Fruit fly (Drosophila melanogaster) whole organism, prepupa: ENCODE data around the gene Son.

Experiments used
- Blimp-1 ChIP-seq: fragments of 200-800 bp; sonication (Bioruptor generic); optimal IDR thresholded peaks from 3 replicates; lab custom pipeline; 2017; ENCODE audit warnings: missing biosample characterization, missing genetic modification characterization, mild to moderate bottlenecking, moderate library complexity, missing genetic modification reagents
- CG10669 ChIP-seq: fragments of 200-800 bp; sonication (Bioruptor generic); optimal IDR thresholded peaks from 3 replicates; lab custom pipeline; 2018; ENCODE audit warnings: missing biosample characterization, mild to moderate bottlenecking, missing genetic modification characterization, moderate library complexity
- CG11294 ChIP-seq: fragments of 200-800 bp; sonication (Bioruptor generic); IDR thresholded peaks from 2 replicates; pipeline ENCODE4 v1.3.6; 2022; ENCODE audit warnings: missing biosample characterization, missing genetic modification characterization
- CG11902 ChIP-seq: fragments of 200-800 bp; sonication (Bioruptor generic); optimal IDR thresholded peaks from 3 replicates; lab custom pipeline; 2016; ENCODE audit warnings: missing biosample characterization, missing genetic modification characterization
- CG1621 ChIP-seq: fragments of 200-800 bp; sonication (Bioruptor generic); optimal IDR thresholded peaks from 3 replicates; lab custom pipeline; 2018; ENCODE audit warnings: missing biosample characterization, mild to moderate bottlenecking, missing genetic modification characterization
- CG16779 ChIP-seq: fragments of 200-800 bp; sonication (Bioruptor generic); optimal IDR thresholded peaks from 3 replicates; lab custom pipeline; 2017; ENCODE audit warnings: missing biosample characterization, mild to moderate bottlenecking, missing genetic modification characterization
- CG3032 ChIP-seq: fragments of 200-800 bp; optimal IDR thresholded peaks from 2 replicates; lab custom pipeline; 2019; ENCODE audit warnings: missing biosample characterization, mild to moderate bottlenecking, missing genetic modification characterization, moderate library complexity
- CG32006 ChIP-seq: fragments of 200-800 bp; sonication (Bioruptor generic); optimal IDR thresholded peaks from 3 replicates; lab custom pipeline; 2017; ENCODE audit warnings: missing biosample characterization, mild to moderate bottlenecking, missing genetic modification characterization
- CG34406 ChIP-seq: fragments of 200-800 bp; sonication (Bioruptor generic); optimal IDR thresholded peaks from 3 replicates; lab custom pipeline; 2016; ENCODE audit warnings: missing biosample characterization, missing genetic modification characterization
- CG6163 ChIP-seq: fragments of 200-800 bp; sonication (Bioruptor generic); IDR thresholded peaks from 3 replicates; pipeline ENCODE4 v1.3.6; 2022; ENCODE audit warnings: missing biosample characterization, missing genetic modification characterization
- CG6276 ChIP-seq: fragments of 200-800 bp; sonication (Bioruptor generic); optimal IDR thresholded peaks from 2 replicates; lab custom pipeline; 2017; ENCODE audit warnings: missing biosample characterization, mild to moderate bottlenecking, missing genetic modification characterization
- CG6792 ChIP-seq: fragments of 200-800 bp; sonication (Bioruptor generic); optimal IDR thresholded peaks from 3 replicates; lab custom pipeline; 2016; ENCODE audit warnings: missing biosample characterization, missing genetic modification characterization
- CG6808 ChIP-seq: fragments of 200-800 bp; sonication (Bioruptor generic); optimal IDR thresholded peaks from 3 replicates; lab custom pipeline; 2017; ENCODE audit warnings: missing biosample characterization, missing genetic modification characterization, mild to moderate bottlenecking, moderate library complexity, missing genetic modification reagents
- CG6854 ChIP-seq: fragments of 200-800 bp; sonication (Bioruptor generic); optimal IDR thresholded peaks from 2 replicates; lab custom pipeline; 2017; ENCODE audit warnings: missing biosample characterization, mild to moderate bottlenecking, missing genetic modification characterization
- CG7368 ChIP-seq: fragments of 200-800 bp; sonication (Bioruptor generic); optimal IDR thresholded peaks from 3 replicates; lab custom pipeline; 2016; ENCODE audit warnings: missing biosample characterization, missing genetic modification characterization
- CG8319 ChIP-seq: fragments of 200-800 bp; sonication (Bioruptor generic); optimal IDR thresholded peaks from 3 replicates; lab custom pipeline; 2016; ENCODE audit warnings: missing biosample characterization, missing genetic modification characterization
- CG8632 ChIP-seq: fragments of 200-800 bp; sonication (Bioruptor generic); optimal IDR thresholded peaks from 3 replicates; lab custom pipeline; 2016; ENCODE audit warnings: missing biosample characterization, missing genetic modification characterization
- CG9139 ChIP-seq: fragments of 200-800 bp; sonication (Bioruptor generic); optimal IDR thresholded peaks from 3 replicates; lab custom pipeline; 2017; ENCODE audit warnings: missing biosample characterization, mild to moderate bottlenecking, missing genetic modification characterization
- Eip75B ChIP-seq: fragments of 200-800 bp; sonication (Bioruptor generic); optimal IDR thresholded peaks from 3 replicates; lab custom pipeline; 2016; ENCODE audit warnings: missing biosample characterization, missing genetic modification characterization
- Eip78C ChIP-seq: fragments of 200-800 bp; sonication (Bioruptor generic); peaks from one replicate; lab custom pipeline; 2016; ENCODE audit warnings: missing biosample characterization, missing genetic modification characterization
- Ets96B ChIP-seq: fragments of 200-800 bp; optimal IDR thresholded peaks from 2 replicates; lab custom pipeline; 2019; ENCODE audit warnings: missing biosample characterization, mild to moderate bottlenecking, missing genetic modification characterization, moderate library complexity
- Gug ChIP-seq: fragments of 200-800 bp; sonication (Bioruptor generic); IDR thresholded peaks from 2 replicates; pipeline ENCODE4 v1.3.6; 2022; ENCODE audit warnings: missing biosample characterization, missing genetic modification characterization
- Hr38 ChIP-seq: sonication (Bioruptor generic); optimal IDR thresholded peaks from 2 replicates; lab custom pipeline; 2016; ENCODE audit warnings: missing biosample characterization, missing genetic modification characterization
- Hr39 ChIP-seq: fragments of 200-800 bp; sonication (Bioruptor generic); optimal IDR thresholded peaks from 2 replicates; lab custom pipeline; 2016; ENCODE audit warnings: missing biosample characterization, missing genetic modification characterization
- Lpt ChIP-seq: fragments of 200-800 bp; sonication (Bioruptor generic); optimal IDR thresholded peaks from 3 replicates; lab custom pipeline; 2016; ENCODE audit warnings: missing biosample characterization, missing genetic modification characterization
- Met ChIP-seq: fragments of 200-800 bp; sonication (Bioruptor generic); optimal IDR thresholded peaks from 3 replicates; lab custom pipeline; 2016; ENCODE audit warnings: missing biosample characterization, missing genetic modification characterization
- OdsH ChIP-seq: fragments of 200-800 bp; sonication (Bioruptor generic); optimal IDR thresholded peaks from 3 replicates; lab custom pipeline; 2016; ENCODE audit warnings: missing biosample characterization, missing genetic modification characterization
- Sox102F ChIP-seq: fragments of 200-800 bp; sonication (Bioruptor generic); optimal IDR thresholded peaks from 2 replicates; lab custom pipeline; 2016; ENCODE audit warnings: missing biosample characterization, mild to moderate bottlenecking, missing genetic modification characterization
- acj6 ChIP-seq: fragments of 200-800 bp; sonication (Bioruptor generic); optimal IDR thresholded peaks from 3 replicates; lab custom pipeline; 2016; ENCODE audit warnings: missing biosample characterization, missing genetic modification characterization
- cyc ChIP-seq: fragments of 200-800 bp; sonication (Bioruptor generic); optimal IDR thresholded peaks from 3 replicates; lab custom pipeline; 2016; ENCODE audit warnings: missing biosample characterization, missing genetic modification characterization
- dac ChIP-seq: fragments of 200-800 bp; sonication (Bioruptor generic); optimal IDR thresholded peaks from 2 replicates; lab custom pipeline; 2017; ENCODE audit warnings: missing biosample characterization, mild to moderate bottlenecking, missing genetic modification characterization
- eg ChIP-seq: fragments of 200-800 bp; sonication (Bioruptor generic); IDR thresholded peaks from 3 replicates; pipeline ENCODE4 v1.3.6; 2022; ENCODE audit warnings: missing biosample characterization, missing genetic modification characterization
- esn ChIP-seq: fragments of 200-800 bp; sonication (Bioruptor generic); optimal IDR thresholded peaks from 2 replicates; lab custom pipeline; 2016; ENCODE audit warnings: missing biosample characterization, mild to moderate bottlenecking, missing genetic modification characterization, moderate library complexity
- fd59A ChIP-seq: fragments of 200-800 bp; sonication (Bioruptor generic); optimal IDR thresholded peaks from 2 replicates; lab custom pipeline; 2017; ENCODE audit warnings: missing biosample characterization, mild to moderate bottlenecking, missing genetic modification characterization, missing genetic modification reagents
- fd85E ChIP-seq: fragments of 200-800 bp; sonication (Bioruptor generic); optimal IDR thresholded peaks from 3 replicates; lab custom pipeline; 2016; ENCODE audit warnings: missing biosample characterization, missing genetic modification characterization
- lz ChIP-seq: fragments of 200-800 bp; sonication (Bioruptor generic); optimal IDR thresholded peaks from 3 replicates; lab custom pipeline; 2016; ENCODE audit warnings: missing biosample characterization, missing genetic modification characterization
- net ChIP-seq: fragments of 200-800 bp; sonication (Bioruptor generic); optimal IDR thresholded peaks from 3 replicates; lab custom pipeline; 2016; ENCODE audit warnings: missing biosample characterization, missing genetic modification characterization
- pdm3 ChIP-seq: fragments of 200-800 bp; sonication (Bioruptor generic); optimal IDR thresholded peaks from 3 replicates; lab custom pipeline; 2016; ENCODE audit warnings: missing biosample characterization, missing genetic modification characterization
- spab ChIP-seq: fragments of 200-800 bp; sonication (Bioruptor generic); optimal IDR thresholded peaks from 2 replicates; lab custom pipeline; 2017; ENCODE audit warnings: missing biosample characterization, mild to moderate bottlenecking, missing genetic modification characterization, missing genetic modification reagents
- ss ChIP-seq, 2 experiments: fragments of 200-800 bp; sonication (Bioruptor generic); optimal IDR thresholded peaks; 2 replicates in 1 of 2; 3 replicates in 1 of 2; lab custom pipeline; 2017 to 2018; ENCODE audit warnings: mild to moderate bottlenecking in 2 of 2, missing biosample characterization in 2 of 2, missing genetic modification characterization in 2 of 2, moderate library complexity in 1 of 2
- svp ChIP-seq: fragments of 200-800 bp; sonication (Bioruptor generic); peaks from one replicate; lab custom pipeline; 2016; ENCODE audit warnings: missing biosample characterization, missing genetic modification characterization
- vri ChIP-seq: fragments of 200-800 bp; sonication (Bioruptor generic); optimal IDR thresholded peaks from 3 replicates; lab custom pipeline; 2016; ENCODE audit warnings: missing biosample characterization, mild to moderate bottlenecking, missing genetic modification characterization

Son gene

DNA sequence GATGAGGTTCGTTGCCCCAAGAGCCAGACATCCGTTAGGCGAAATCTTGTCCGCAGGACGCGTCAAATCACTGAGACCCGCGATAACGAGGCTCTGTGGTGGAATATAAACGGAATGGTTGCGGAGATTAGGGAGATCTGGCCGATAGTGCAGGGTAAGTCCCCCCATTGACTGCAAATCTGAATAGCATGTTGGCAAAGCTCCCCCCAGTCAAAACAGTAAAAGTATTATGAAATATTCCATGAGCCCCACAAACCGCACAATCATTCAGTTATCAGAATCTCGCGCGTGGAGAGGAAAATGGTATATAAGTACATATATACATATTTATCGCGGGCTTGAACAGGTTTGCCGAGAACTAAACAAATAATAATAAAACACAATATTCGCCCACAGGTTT is 7.2 kb upstream of the Son start:
- TF ChIP-seq vri: peak; percentile 80
- no peak for TF ChIP-seq CG8632

DNA sequence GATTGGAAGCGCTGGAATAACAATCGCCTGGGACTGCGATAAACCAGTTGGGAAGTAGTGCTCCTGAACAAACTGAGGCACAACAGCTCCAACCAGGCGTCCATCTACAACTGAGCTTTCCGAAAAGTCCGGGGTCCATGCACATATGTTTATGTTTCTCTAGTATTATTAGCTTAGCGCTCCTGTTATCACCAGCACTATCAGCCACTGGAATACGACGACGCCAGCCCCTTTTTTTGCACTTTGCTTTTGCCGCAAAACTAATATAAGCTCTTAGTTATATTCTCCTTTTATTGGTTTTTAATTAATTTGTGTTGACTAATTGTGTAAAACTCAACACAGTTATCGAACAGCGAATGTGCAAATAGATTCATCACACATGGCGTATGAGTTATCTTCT is 6.3 kb upstream of the Son start, which contains the start of gene CG9396:
Gene CG9396, minus strand, starts transcription at position 101 of the 400 bp plus-strand sequence.
- TF ChIP-seq Gug (GFP tag; lab: Robert Waterston, UW) (no peak), Hr39 (no peak), CG7368 (GFP tag; lab: Kevin White, UChicago) (no peak), Hr38 (no peak)

DNA sequence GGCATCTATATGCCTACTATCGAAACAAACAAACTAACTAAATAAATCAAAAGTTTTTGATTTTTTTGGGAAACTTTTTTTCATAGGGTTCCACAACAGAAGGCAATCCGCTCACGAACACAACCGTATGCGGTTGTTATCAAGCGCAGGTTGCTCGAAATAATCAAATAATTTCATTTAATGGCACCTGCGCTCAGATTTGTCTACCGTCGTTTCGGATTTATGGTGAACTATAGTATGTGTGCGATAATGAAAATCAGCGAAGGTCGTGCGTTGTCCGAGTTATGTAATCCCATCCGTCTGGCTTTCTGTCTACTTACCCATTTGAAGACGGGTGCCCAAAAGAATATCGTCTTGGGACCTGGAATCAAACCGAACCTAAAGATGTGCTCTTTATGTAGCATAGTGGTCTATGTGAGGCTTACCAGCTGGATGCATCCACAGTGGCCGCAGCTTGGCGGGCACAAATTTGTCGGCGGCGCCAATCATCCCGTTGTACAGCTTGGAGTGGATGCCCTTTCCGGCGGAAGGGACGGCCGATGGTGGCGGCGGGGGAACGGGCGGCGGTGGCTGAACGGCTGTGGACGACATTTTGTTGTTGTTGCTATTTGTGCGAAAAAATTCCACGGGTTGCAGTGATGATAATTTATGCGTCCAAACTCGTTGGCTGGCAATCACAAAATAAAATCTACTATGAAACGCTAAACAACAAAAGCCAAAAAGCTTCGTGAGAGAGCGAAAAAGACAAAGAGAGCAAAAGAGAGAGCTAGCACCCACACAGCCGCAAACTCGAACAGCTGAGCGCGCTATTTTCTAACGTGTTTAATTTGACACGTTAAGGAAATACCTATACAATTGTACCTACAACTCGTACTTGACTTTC is 4.7 kb upstream of the Son start:
- no peak for TF ChIP-seq CG16779
- TF ChIP-seq eg (GFP tag; lab: Robert Waterston, UW): 0 out of 3 replicates have a peak, but pooled peaks have one; percentile 23
- TF ChIP-seq fd85E (GFP tag; lab: Kevin White, UChicago): no peak
- TF ChIP-seq CG1621: peak; percentile 11
- no peak for TF ChIP-seq CG8319
- no peak for TF ChIP-seq Eip78C (GFP tag; lab: Kevin White, UChicago)
- TF ChIP-seq lz (GFP tag; lab: Kevin White, UChicago): no peak
- no peak for TF ChIP-seq Gug (GFP tag; lab: Robert Waterston, UW)
- peak; percentile 61 for TF ChIP-seq vri
- TF ChIP-seq pdm3 (GFP tag; lab: Kevin White, UChicago): no peak
- TF ChIP-seq CG3032: no peak
- TF ChIP-seq acj6 (GFP tag; lab: Kevin White, UChicago): no peak
- no peak for TF ChIP-seq Ets96B (tag; lab: Kevin White, UChicago)
- TF ChIP-seq CG8632: no peak
- no peak for TF ChIP-seq fd59A (GFP tag; lab: Kevin White, UChicago)
- TF ChIP-seq, all 60 proteins: peak for 3

DNA sequence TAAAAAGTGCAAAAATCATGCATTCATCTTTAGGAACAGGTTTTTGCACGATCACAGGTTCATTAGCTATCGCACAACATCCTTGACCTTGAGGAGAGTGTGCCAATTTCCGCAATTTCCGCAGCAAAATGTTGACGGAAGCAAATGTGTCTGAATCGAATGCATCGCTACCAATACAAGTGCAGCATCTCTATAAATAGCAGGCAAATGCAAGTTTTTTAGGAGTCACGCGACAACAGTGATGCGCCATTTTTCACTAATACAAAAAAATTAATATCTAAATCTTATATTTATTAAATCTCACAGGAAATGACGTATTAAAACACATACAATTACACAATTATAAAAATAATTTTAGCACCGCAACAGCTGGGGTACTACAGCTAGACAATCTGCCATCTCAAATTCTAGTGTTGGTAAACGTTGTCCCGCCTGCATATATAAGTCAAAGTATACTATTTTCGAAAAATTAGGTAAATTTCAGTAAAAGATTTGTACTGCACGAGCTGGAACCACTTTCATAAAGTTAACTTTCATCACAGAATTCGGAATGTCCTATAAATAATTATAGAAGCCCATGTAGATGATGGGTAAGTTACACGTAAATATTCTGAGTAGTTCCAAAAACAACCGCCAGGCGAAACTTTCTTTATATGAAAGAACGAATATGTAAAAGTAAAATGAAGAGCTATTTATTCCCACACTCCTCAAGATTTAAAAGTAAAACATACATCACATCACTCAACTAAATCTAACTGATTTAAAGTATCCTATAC is 3.8 kb upstream of the Son start, which contains the start of gene CG9399:
Gene CG9399, minus strand, starts transcription at position 400 of the 776 bp plus-strand sequence.
- TF ChIP-seq fd85E (GFP tag; lab: Kevin White, UChicago) (peak; percentile 81), svp (GFP tag; lab: Kevin White, UChicago) (peak; percentile 98), cyc (GFP tag; lab: Kevin White, UChicago) (peak; percentile 96), Lpt (peak; percentile 96), spab (peak; percentile 91), CG32006 (peak; percentile 98), CG11294 (GFP tag; lab: Robert Waterston, UW) (peak; percentile 97), CG6808 (GFP tag; lab: Kevin White, UChicago) (peak; percentile 91), CG6276 (peak; percentile 96), CG8632 (peak; percentile 97), CG8319 (peak; percentile 95), OdsH (GFP tag; lab: Kevin White, UChicago) (peak; percentile 99), CG6163 (peak; percentile 99), Eip75B (GFP tag; lab: Kevin White, UChicago) (peak; percentile 96), net (GFP tag; lab: Kevin White, UChicago) (peak; percentile 97), Hr39 (peak; percentile 96), dac (GFP tag; lab: Kevin White, UChicago) (peak; percentile 98), CG11902 (peak; percentile 93), CG6792 (GFP tag; lab: Kevin White, UChicago) (peak; percentile 97), CG6854 (peak; percentile 87), esn (GFP tag; lab: Kevin White, UChicago) (peak; percentile 98), ss (GFP tag; optimal IDR thresholded peaks at IDR 0.05; lab: Kevin White, UChicago) (peak; percentile 96 to 97), CG9139 (GFP tag; lab: Kevin White, UChicago) (peak; percentile 91), lz (GFP tag; lab: Kevin White, UChicago) (peak; percentile 98), Sox102F (GFP tag; lab: Kevin White, UChicago) (peak; percentile 97), Gug (GFP tag; lab: Robert Waterston, UW) (peak; percentile 97), Blimp-1 (GFP tag; lab: Kevin White, UChicago) (peak; percentile 81), Met (peak; percentile 96), CG34406 (GFP tag; lab: Kevin White, UChicago) (peak; percentile 97), CG10669 (GFP tag; lab: Kevin White, UChicago) (peak; percentile 95), CG16779 (peak; percentile 88), vri (peak; percentile 94)
